Worm (Caenorhabditis elegans): Measurements from ENCODE around the gene C01G12.13.

The C01G12.13 gene

DNA sequence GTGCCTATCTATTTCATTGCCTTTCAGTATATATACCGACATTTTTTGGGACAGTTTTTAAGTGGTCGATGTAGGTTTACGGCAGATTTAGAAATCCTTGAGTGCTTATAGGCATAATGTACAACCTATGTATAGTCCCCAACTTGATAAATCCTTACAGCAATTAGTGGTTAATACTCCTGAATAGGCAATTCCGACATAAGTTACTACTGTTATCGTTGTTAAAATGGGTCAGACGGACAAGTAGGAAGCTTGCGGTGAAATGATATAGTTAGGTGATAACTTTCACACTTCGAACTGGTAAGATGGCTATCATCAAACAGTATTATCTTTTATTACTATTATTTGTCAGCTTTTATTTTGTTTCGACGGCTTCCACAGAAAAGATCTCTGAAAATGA, 46.2 kb downstream of the C01G12.13 start, which contains the start of gene mltn-10:
Gene mltn-10, plus strand, starts transcription at position 301 of the 400 bp plus-strand sequence.
- TF ChIP-seq rpc-1 (optimal IDR thresholded peaks at IDR 0.05) (no peak), rpc-1 (tag; optimal IDR thresholded peaks at IDR 0.05) (no peak), efl-1 (GFP tag; optimal IDR thresholded peaks at IDR 0.05) (no peak), Y56A3A.18 (GFP tag; IDR thresholded peaks at IDR 0.05) (no peak), nhr-80 (tag; optimal IDR thresholded peaks at IDR 0.05) (no peak), hmg-1.2 (GFP tag; IDR thresholded peaks at IDR 0.05) (no peak)

- TF ChIP-seq madf-8 (GFP tag; conservative IDR thresholded peaks at IDR 0.05) (no peak), mes-4 (tag; optimal IDR thresholded peaks at IDR 0.05) (no peak), F22D6.2 (tag; optimal IDR thresholded peaks at IDR 0.05) (no peak), nfya-2 (GFP tag; IDR thresholded peaks at IDR 0.05) (no peak), lsl-1 (GFP tag; optimal IDR thresholded peaks at IDR 0.05) (no peak), aptf-2 (GFP tag; conservative IDR thresholded peaks at IDR 0.05) (no peak), Y67H2A.10 (GFP tag; conservative IDR thresholded peaks at IDR 0.05) (no peak), bed-1 (GFP tag; IDR thresholded peaks at IDR 0.05) (no peak), let-607 (tag; optimal IDR thresholded peaks at IDR 0.05) (no peak), ztf-22 (GFP tag; optimal IDR thresholded peaks at IDR 0.05) (no peak)
Observed at ce11 chrII:14626883-14627282, 50.4 kb downstream of the C01G12.13 start.

ce11 chrII:14627330-14627729, 50.8 kb downstream of the C01G12.13 start, which contains the start of gene tag-297:
tag-297 (plus strand) TSS chrII:14627630.
- TF ChIP-seq ceh-58 (GFP tag; IDR thresholded peaks at IDR 0.05) (no peak), mel-28 (tag; optimal IDR thresholded peaks at IDR 0.05; ENCODE audit: borderline replicate concordance) (no peak), nhr-179 (tag; optimal IDR thresholded peaks at IDR 0.05) (no peak), Y95B8A.8 (GFP tag; IDR thresholded peaks at IDR 0.05) (no peak), nhr-120 (GFP tag; IDR thresholded peaks at IDR 0.05) (no peak), ztf-22 (GFP tag; optimal IDR thresholded peaks at IDR 0.05) (no peak), dpl-1 (GFP tag; optimal IDR thresholded peaks at IDR 0.05) (no peak), akir-1 (GFP tag; optimal IDR thresholded peaks at IDR 0.05) (no peak), attf-6 (GFP tag; IDR thresholded peaks at IDR 0.05) (no peak), atf-7 (tag; optimal IDR thresholded peaks at IDR 0.05) (no peak), snpc-1.1 (tag; optimal IDR thresholded peaks at IDR 0.05; ENCODE audit: insufficient read depth) (no peak), somi-1 (GFP tag; optimal IDR thresholded peaks at IDR 0.05) (no peak), pha-4 (tag; optimal IDR thresholded peaks at IDR 0.05) (no peak)
